Worm (Caenorhabditis elegans) whole organism, late embryonic: ENCODE measurements around the gene ent-7.

ENCODE experiments used
- ahr-1 ChIP-seq: sonication (generic microtip); optimal IDR thresholded peaks from 2 replicates; lab custom pipeline; 2016; ENCODE audit warnings: missing genetic modification characterization, missing compliant biosample characterization
- ceh-30 ChIP-seq: fragments of 150-350 bp; optimal IDR thresholded peaks from 2 replicates; lab custom pipeline; 2014; ENCODE audit warnings: missing biosample characterization, missing genetic modification characterization
- ceh-6 ChIP-seq: fragments of 200-800 bp; sonication (Bioruptor generic); optimal IDR thresholded peaks from 2 replicates; lab custom pipeline; 2018; ENCODE audit warnings: mild to moderate bottlenecking, missing genetic modification characterization, missing compliant biosample characterization
- ceh-9 ChIP-seq: sonication (generic microtip); optimal IDR thresholded peaks from 2 replicates; lab custom pipeline; 2016; ENCODE audit warnings: mild to moderate bottlenecking, missing genetic modification characterization, inconsistent platforms, missing compliant biosample characterization
- dmd-4 ChIP-seq: sonication (generic microtip); optimal IDR thresholded peaks from 2 replicates; lab custom pipeline; 2016; ENCODE audit warnings: borderline replicate concordance, missing genetic modification characterization, missing compliant biosample characterization
- dve-1 ChIP-seq: sonication (generic microtip); optimal IDR thresholded peaks from 2 replicates; lab custom pipeline; 2017; ENCODE audit warnings: antibody characterized with exemption, mild to moderate bottlenecking, missing genetic modification characterization, missing compliant biosample characterization
- ets-4 ChIP-seq: sonication (generic microtip); optimal IDR thresholded peaks from 2 replicates; lab custom pipeline; 2016; ENCODE audit warnings: missing genetic modification characterization, missing compliant biosample characterization
- fkh-10 ChIP-seq: fragments of 150-350 bp; optimal IDR thresholded peaks from 2 replicates; lab custom pipeline; 2014; ENCODE audit warnings: missing biosample characterization, missing genetic modification reagents, missing genetic modification characterization
- hlh-15 ChIP-seq: sonication (generic microtip); optimal IDR thresholded peaks from 2 replicates; lab custom pipeline; 2016; ENCODE audit warnings: missing genetic modification characterization, missing compliant biosample characterization
- hlh-6 ChIP-seq: sonication (generic microtip); optimal IDR thresholded peaks from 2 replicates; lab custom pipeline; 2016; ENCODE audit warnings: missing genotype, missing genetic modification characterization, missing compliant biosample characterization
- lim-6 ChIP-seq: sonication (generic microtip); optimal IDR thresholded peaks from 2 replicates; lab custom pipeline; 2016; ENCODE audit warnings: missing genetic modification characterization, missing compliant biosample characterization
- nfya-1 ChIP-seq: sonication (generic microtip); optimal IDR thresholded peaks from 2 replicates; lab custom pipeline; 2017; ENCODE audit warnings: missing genetic modification characterization, mild to moderate bottlenecking, missing compliant biosample characterization, antibody characterized with exemption, moderate library complexity
- rnt-1 ChIP-seq: sonication (generic microtip); optimal IDR thresholded peaks from 2 replicates; lab custom pipeline; 2016; ENCODE audit warnings: missing genetic modification characterization, missing compliant biosample characterization
- tbx-2 ChIP-seq: sonication (generic microtip); optimal IDR thresholded peaks from 2 replicates; lab custom pipeline; 2016; ENCODE audit warnings: missing genetic modification characterization, missing compliant biosample characterization

- TF ChIP-seq rnt-1 (no peak), dmd-4 (no peak), ceh-30 (no peak), ets-4 (no peak), dve-1 (tag; lab: Kevin White, UChicago) (no peak), lim-6 (tag; lab: Kevin White, UChicago) (no peak), hlh-15 (tag; lab: Kevin White, UChicago) (no peak), tbx-2 (tag; lab: Kevin White, UChicago) (no peak), ceh-9 (no peak), ahr-1 (tag; lab: Kevin White, UChicago) (no peak), ceh-6 (GFP tag; lab: Kevin White, UChicago) (no peak), fkh-10 (GFP tag; lab: Kevin White, UChicago) (no peak), nfya-1 (tag; lab: Kevin White, UChicago) (no peak), hlh-6 (tag; lab: Kevin White, UChicago) (no peak)
Measured at ce11 chrIV:9982226-9982794, 34.8 kb upstream of the ent-7 start, which contains the start of gene rrp-1.
